Worm (Caenorhabditis elegans) whole organism, late embryonic: ENCODE results near the gene cylc-1.
"Not testable (repeated sequence)": the region's sequence is repeated elsewhere in the genome, so short reads cannot be mapped to it uniquely, and the experiment has no call there.

Experiments used
- ama-1 ChIP-seq: fragments of 150-350 bp; optimal IDR thresholded peaks from 2 replicates; lab custom pipeline; 2014
- ceh-30 ChIP-seq: fragments of 150-350 bp; optimal IDR thresholded peaks from 2 replicates; lab custom pipeline; 2014; ENCODE audit warnings: missing biosample characterization, missing genetic modification characterization
- ceh-34 ChIP-seq: sonication (generic microtip); optimal IDR thresholded peaks from 2 replicates; lab custom pipeline; 2016; ENCODE audit warnings: mild to moderate bottlenecking, missing genetic modification characterization, missing compliant biosample characterization
- ets-4 ChIP-seq: sonication (generic microtip); optimal IDR thresholded peaks from 2 replicates; lab custom pipeline; 2016; ENCODE audit warnings: missing genetic modification characterization, missing compliant biosample characterization
- fkh-10 ChIP-seq: fragments of 150-350 bp; optimal IDR thresholded peaks from 2 replicates; lab custom pipeline; 2014; ENCODE audit warnings: missing biosample characterization, missing genetic modification reagents, missing genetic modification characterization
- lim-6 ChIP-seq: sonication (generic microtip); optimal IDR thresholded peaks from 2 replicates; lab custom pipeline; 2016; ENCODE audit warnings: missing genetic modification characterization, missing compliant biosample characterization
- lin-11 ChIP-seq: fragments of 200-800 bp; sonication (Bioruptor generic); optimal IDR thresholded peaks from 2 replicates; lab custom pipeline; 2018; ENCODE audit warnings: mild to moderate bottlenecking, missing genetic modification characterization, missing compliant biosample characterization
- nhr-11 ChIP-seq: fragments of 150-350 bp; optimal IDR thresholded peaks from 2 replicates; lab custom pipeline; 2014; ENCODE audit warnings: missing biosample characterization, missing genetic modification characterization
- pha-4 ChIP-seq: fragments of 150-350 bp; optimal IDR thresholded peaks from 2 replicates; lab custom pipeline; 2018; ENCODE audit warnings: missing biosample characterization, missing genetic modification reagents, missing genetic modification characterization
- syd-9 ChIP-seq: sonication (generic microtip); optimal IDR thresholded peaks from 2 replicates; lab custom pipeline; 2016; ENCODE audit warnings: mild to moderate bottlenecking, missing genetic modification characterization, moderate library complexity, missing compliant biosample characterization
- unc-3 ChIP-seq, 2 experiments: fragments of 200-800 bp in 1 of 2; sonication (Bioruptor generic) in 1 of 2; sonication (generic microtip) in 1 of 2; conservative IDR thresholded peaks in 1 of 2; optimal IDR thresholded peaks in 1 of 2; 2 replicates each; pipeline versions ENCODE4 v1.3.6 to Lab custom; 2016 to 2022; ENCODE audit warnings: missing compliant biosample characterization in 2 of 2, missing genetic modification characterization in 2 of 2, missing genetic modification reagents in 1 of 2
- ztf-16 ChIP-seq: sonication (generic microtip); optimal IDR thresholded peaks from 2 replicates; lab custom pipeline; 2017; ENCODE audit warnings: missing genetic modification characterization, missing compliant biosample characterization

DNA sequence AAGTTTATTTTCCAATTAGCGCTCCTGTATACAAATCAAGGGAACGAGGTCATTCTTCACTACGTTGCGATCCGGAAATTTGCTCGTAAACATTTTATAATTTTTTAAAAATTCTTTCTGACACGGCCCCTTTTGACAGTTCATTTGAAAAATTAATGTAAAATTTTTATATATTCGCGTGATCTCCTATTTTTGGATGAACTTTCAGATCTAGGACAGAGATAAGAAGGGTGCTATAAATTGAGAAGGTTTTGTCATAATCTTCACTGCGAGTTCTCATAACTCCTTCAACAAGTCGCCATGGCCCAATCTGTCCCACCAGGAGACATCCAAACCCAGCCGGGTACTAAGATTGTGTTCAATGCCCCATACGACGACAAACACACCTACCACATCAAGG, 34.7 kb upstream of the cylc-1 start, which contains the start of gene msp-19:
- not testable (repeated sequence) for TF ChIP-seq ets-4 (tag; lab: Kevin White, UChicago); syd-9 (tag; lab: Kevin White, UChicago); ama-1 (lab: Kevin White, UChicago); pha-4 (tag; lab: Kevin White, UChicago); fkh-10 (GFP tag; lab: Kevin White, UChicago); unc-3 (GFP tag; conservative IDR thresholded peaks at IDR 0.05; lab: Robert Waterston, UW); unc-3 (tag; optimal IDR thresholded peaks at IDR 0.05; lab: Kevin White, UChicago); ceh-30 (tag; lab: Kevin White, UChicago); nhr-11 (tag; lab: Kevin White, UChicago); ztf-16 (tag; lab: Kevin White, UChicago); lin-11 (tag; lab: Kevin White, UChicago); ceh-34; lim-6
